Fruit fly (Drosophila melanogaster): ENCODE measurements around the gene CG5435.
A peak's percentile ranks its signal among the peaks of the same experiment; 100 is the strongest.

DNA sequence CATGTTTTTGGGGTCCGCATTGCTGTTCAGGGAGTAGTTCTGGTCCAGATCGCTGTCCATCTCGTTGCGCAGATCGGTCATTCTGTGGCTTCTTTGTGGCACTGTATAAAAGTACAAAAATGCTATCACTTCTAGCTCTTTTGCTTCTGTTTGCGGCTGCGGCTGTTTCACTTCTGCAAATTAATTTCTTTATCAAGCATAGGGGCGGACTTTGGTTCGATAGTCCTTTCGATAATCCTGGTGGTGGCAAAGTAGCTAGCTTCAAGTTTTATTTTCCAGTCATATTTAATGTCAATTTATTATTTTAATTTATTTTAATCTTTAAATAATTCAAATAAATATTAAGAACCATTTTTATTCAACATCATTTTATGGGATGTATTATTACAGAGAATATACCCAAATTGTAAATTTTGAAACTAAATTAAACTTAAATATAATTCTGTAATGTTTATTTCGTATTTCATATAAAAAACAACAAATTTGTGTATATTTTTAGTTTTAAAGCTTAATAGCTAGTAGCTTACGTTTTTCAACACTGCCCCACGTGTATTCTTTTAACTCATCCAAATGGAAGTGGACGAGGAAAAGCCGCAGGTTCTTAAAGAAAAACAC, 3.1 kb downstream of the CG5435 start, which contains the start of the genes CG5446 and Trm1:
- TF ChIP-seq CG34406 (GFP tag; optimal IDR thresholded peaks at IDR 0.05) (peak; percentile 75), CG6792 (GFP tag; optimal IDR thresholded peaks at IDR 0.05) (peak; percentile 60), topi (GFP tag; optimal IDR thresholded peaks at IDR 0.05) (peak; percentile 17), fd85E (GFP tag; optimal IDR thresholded peaks at IDR 0.05) (no peak)
